Fruit fly (Drosophila melanogaster) whole organism, embryonic: ENCODE data around the gene Ctr9.

ENCODE experiments used
- Abd-B ChIP-seq: fragments of 200-800 bp; sonication (Bioruptor generic); optimal IDR thresholded peaks from 2 replicates; lab custom pipeline; 2018; ENCODE audit warnings: missing biosample characterization, mild to moderate bottlenecking, missing genetic modification characterization, moderate library complexity
- CG10209 ChIP-seq: fragments of 200-800 bp; sonication (Bioruptor generic); optimal IDR thresholded peaks from 3 replicates; lab custom pipeline; 2017; ENCODE audit warnings: missing biosample characterization, mild to moderate bottlenecking, missing genetic modification characterization, missing genetic modification reagents
- CG1024 ChIP-seq: fragments of 200-800 bp; sonication (Bioruptor generic); IDR thresholded peaks from 2 replicates; pipeline ENCODE4 v1.3.6; 2022; ENCODE audit warnings: missing biosample characterization, missing genetic modification characterization
- CG11696 ChIP-seq: fragments of 200-800 bp; sonication (Bioruptor generic); IDR thresholded peaks from 2 replicates; pipeline ENCODE4 v1.3.6; 2022; ENCODE audit warnings: missing biosample characterization, missing genetic modification characterization
- CG13123 ChIP-seq: fragments of 200-800 bp; sonication (Bioruptor generic); optimal IDR thresholded peaks from 2 replicates; lab custom pipeline; 2016; ENCODE audit warnings: missing biosample characterization, missing genetic modification characterization
- CG14050 ChIP-seq: fragments of 200-800 bp; sonication (Bioruptor generic); IDR thresholded peaks from 3 replicates; pipeline ENCODE4 v1.3.6; 2022; ENCODE audit warnings: missing biosample characterization, missing genetic modification characterization
- CG14710 ChIP-seq: fragments of 200-800 bp; sonication (Bioruptor generic); optimal IDR thresholded peaks from 3 replicates; lab custom pipeline; 2019; ENCODE audit warnings: missing biosample characterization, mild to moderate bottlenecking, missing genetic modification characterization, moderate library complexity
- CG15269 ChIP-seq: fragments of 200-800 bp; sonication (Bioruptor generic); optimal IDR thresholded peaks from 2 replicates; lab custom pipeline; 2018; ENCODE audit warnings: missing biosample characterization, mild to moderate bottlenecking, missing genetic modification characterization, moderate library complexity
- CG15601 ChIP-seq: fragments of 200-800 bp; sonication (Bioruptor generic); optimal IDR thresholded peaks from 3 replicates; lab custom pipeline; 2019; ENCODE audit warnings: missing biosample characterization, mild to moderate bottlenecking, missing genetic modification characterization, moderate library complexity
- CG16779 ChIP-seq: fragments of 200-800 bp; sonication (Bioruptor generic); IDR thresholded peaks from 2 replicates; pipeline ENCODE4 v1.3.6; 2022; ENCODE audit warnings: missing biosample characterization, missing genetic modification characterization
- CG17359 ChIP-seq: fragments of 200-800 bp; sonication (Bioruptor generic); optimal IDR thresholded peaks from 3 replicates; lab custom pipeline; 2018; ENCODE audit warnings: missing biosample characterization, mild to moderate bottlenecking, missing genetic modification characterization, moderate library complexity
- CG2116 ChIP-seq: fragments of 200-800 bp; sonication (Bioruptor generic); optimal IDR thresholded peaks from 3 replicates; lab custom pipeline; 2018; ENCODE audit warnings: missing biosample characterization, mild to moderate bottlenecking, missing genetic modification characterization
- CG2678 ChIP-seq: fragments of 200-800 bp; sonication (Bioruptor generic); optimal IDR thresholded peaks from 3 replicates; lab custom pipeline; 2019; ENCODE audit warnings: missing biosample characterization, mild to moderate bottlenecking, missing genetic modification characterization, moderate library complexity
- CG2712 ChIP-seq: fragments of 200-800 bp; optimal IDR thresholded peaks from 3 replicates; lab custom pipeline; 2019; ENCODE audit warnings: missing biosample characterization, mild to moderate bottlenecking, missing genetic modification characterization, moderate library complexity
- CG2889 ChIP-seq: fragments of 200-800 bp; sonication (Bioruptor generic); IDR thresholded peaks from 3 replicates; pipeline ENCODE4 v1.3.6; 2022; ENCODE audit warnings: missing biosample characterization, missing genetic modification characterization
- CG32767 ChIP-seq: fragments of 200-800 bp; sonication (Bioruptor generic); IDR thresholded peaks from 2 replicates; pipeline ENCODE4 v1.3.6; 2022; ENCODE audit warnings: missing biosample characterization, missing genetic modification characterization
- CG4282 ChIP-seq: fragments of 200-800 bp; sonication (Bioruptor generic); optimal IDR thresholded peaks from 2 replicates; lab custom pipeline; 2016; ENCODE audit warnings: missing biosample characterization, missing genetic modification characterization
- CG4854 ChIP-seq: fragments of 200-800 bp; sonication (Bioruptor generic); optimal IDR thresholded peaks from 2 replicates; lab custom pipeline; 2016; ENCODE audit warnings: missing biosample characterization, missing genetic modification characterization, inconsistent platforms
- CG5953 ChIP-seq: fragments of 200-800 bp; sonication (Bioruptor generic); IDR thresholded peaks from 2 replicates; pipeline ENCODE4 v1.3.6; 2022; ENCODE audit warnings: missing biosample characterization, missing genetic modification characterization
- CG6683 ChIP-seq: fragments of 200-800 bp; sonication (Bioruptor generic); optimal IDR thresholded peaks from 2 replicates; lab custom pipeline; 2017; ENCODE audit warnings: missing biosample characterization, mild to moderate bottlenecking, missing genetic modification characterization, missing genetic modification reagents
- CG6791 ChIP-seq: fragments of 200-800 bp; sonication (Bioruptor generic); IDR thresholded peaks from 3 replicates; pipeline ENCODE4 v1.3.6; 2022; ENCODE audit warnings: missing biosample characterization, missing genetic modification characterization; ENCODE audit not compliant: partially characterized antibody
- CG7839 ChIP-seq: fragments of 200-800 bp; sonication (Bioruptor generic); optimal IDR thresholded peaks from 3 replicates; lab custom pipeline; 2018; ENCODE audit warnings: missing biosample characterization, mild to moderate bottlenecking, missing genetic modification characterization, moderate library complexity
- CG7928 ChIP-seq: fragments of 200-800 bp; sonication (Bioruptor generic); optimal IDR thresholded peaks from 2 replicates; lab custom pipeline; 2017; ENCODE audit warnings: missing biosample characterization, mild to moderate bottlenecking, missing genetic modification characterization
- CG8765 ChIP-seq: fragments of 200-800 bp; sonication (Bioruptor generic); IDR thresholded peaks from 2 replicates; pipeline ENCODE4 v1.3.6; 2022; ENCODE audit warnings: missing biosample characterization, missing genetic modification characterization
- D19B ChIP-seq: fragments of 200-800 bp; sonication (Bioruptor generic); optimal IDR thresholded peaks from 2 replicates; lab custom pipeline; 2017; ENCODE audit warnings: missing biosample characterization, mild to moderate bottlenecking, missing genetic modification characterization
- Ets65A ChIP-seq: fragments of 200-800 bp; sonication (Bioruptor generic); peaks from one replicate; lab custom pipeline; 2016; ENCODE audit warnings: missing biosample characterization, missing genetic modification characterization
- HHEX ChIP-seq: fragments of 200-800 bp; sonication (Bioruptor generic); optimal IDR thresholded peaks from 3 replicates; lab custom pipeline; 2017; ENCODE audit warnings: missing biosample characterization, mild to moderate bottlenecking, missing genetic modification characterization, missing genetic modification reagents
- Hr39 ChIP-seq: fragments of >200 bp; optimal IDR thresholded peaks from 2 replicates; lab custom pipeline; 2017
- Lhr ChIP-seq: fragments of 200-800 bp; sonication (Bioruptor generic); optimal IDR thresholded peaks from 3 replicates; lab custom pipeline; 2017; ENCODE audit warnings: mild to moderate bottlenecking, missing biosample characterization, missing genetic modification reagents, missing genetic modification characterization
- Nf-YB ChIP-seq: fragments of 200-800 bp; sonication (Bioruptor generic); optimal IDR thresholded peaks from 3 replicates; lab custom pipeline; 2019; ENCODE audit warnings: missing biosample characterization, mild to moderate bottlenecking, missing genetic modification characterization, moderate library complexity
- Scr ChIP-seq: fragments of 200-800 bp; sonication (Bioruptor generic); IDR thresholded peaks from 2 replicates; pipeline ENCODE4 v1.3.6; 2022; ENCODE audit warnings: missing biosample characterization, missing genetic modification characterization; ENCODE audit not compliant: partially characterized antibody
- Sox102F ChIP-seq: fragments of 200-800 bp; sonication (Bioruptor generic); optimal IDR thresholded peaks from 2 replicates; lab custom pipeline; 2018; ENCODE audit warnings: missing biosample characterization, mild to moderate bottlenecking, missing genetic modification characterization, moderate library complexity
- Spps ChIP-seq: fragments of 200-800 bp; sonication (Bioruptor generic); optimal IDR thresholded peaks from 2 replicates; lab custom pipeline; 2018; ENCODE audit warnings: missing biosample characterization, mild to moderate bottlenecking, missing genetic modification characterization
- al ChIP-seq: fragments of 200-800 bp; sonication (Bioruptor generic); IDR thresholded peaks from 2 replicates; pipeline ENCODE4 v1.3.6; 2022; ENCODE audit warnings: missing biosample characterization, missing genetic modification characterization
- bcd ChIP-seq: fragments of 200-800 bp; sonication (Bioruptor generic); optimal IDR thresholded peaks from 2 replicates; lab custom pipeline; 2017; ENCODE audit warnings: missing biosample characterization, mild to moderate bottlenecking, missing genetic modification characterization
- disco-r ChIP-seq: fragments of 200-800 bp; sonication (Bioruptor generic); optimal IDR thresholded peaks from 2 replicates; lab custom pipeline; 2016; ENCODE audit warnings: missing biosample characterization, missing genetic modification characterization
- dysf ChIP-seq: fragments of 200-800 bp; sonication (Bioruptor generic); IDR thresholded peaks from 3 replicates; pipeline ENCODE4 v1.3.6; 2022; ENCODE audit warnings: missing biosample characterization, missing genetic modification characterization
- ems ChIP-seq: fragments of 200-800 bp; sonication (Bioruptor generic); optimal IDR thresholded peaks from 3 replicates; lab custom pipeline; 2016; ENCODE audit warnings: missing biosample characterization, missing genetic modification characterization
- gcm2 ChIP-seq: fragments of 200-800 bp; sonication (Bioruptor generic); optimal IDR thresholded peaks from 2 replicates; lab custom pipeline; 2016; ENCODE audit warnings: missing biosample characterization, missing genetic modification characterization
- grau ChIP-seq: fragments of 200-800 bp; optimal IDR thresholded peaks from 3 replicates; lab custom pipeline; 2019; ENCODE audit warnings: missing biosample characterization, mild to moderate bottlenecking, missing genetic modification characterization, moderate library complexity
- ham ChIP-seq: fragments of 200-800 bp; sonication (Bioruptor generic); IDR thresholded peaks from 2 replicates; pipeline ENCODE4 v1.3.6; 2022; ENCODE audit warnings: missing biosample characterization, missing genetic modification characterization
- lov ChIP-seq, 2 experiments: fragments of 200-800 bp in 1 of 2; fragments of >200 bp in 1 of 2; sonication (Bioruptor generic) in 1 of 2; IDR thresholded peaks in 1 of 2; optimal IDR thresholded peaks in 1 of 2; 2 replicates in 1 of 2; 3 replicates in 1 of 2; pipeline versions ENCODE4 v1.3.6 to Lab custom; 2017 to 2022; ENCODE audit warnings: missing biosample characterization in 1 of 2, missing genetic modification characterization in 1 of 2
- maf-S ChIP-seq: fragments of 200-800 bp; sonication (Bioruptor generic); optimal IDR thresholded peaks from 2 replicates; lab custom pipeline; 2016; ENCODE audit warnings: missing biosample characterization, missing genetic modification characterization
- p53 ChIP-seq: fragments of 200-800 bp; sonication (Bioruptor generic); optimal IDR thresholded peaks from 2 replicates; lab custom pipeline; 2016; ENCODE audit warnings: missing biosample characterization, missing genetic modification characterization
- pros ChIP-seq: fragments of 200-800 bp; sonication (Bioruptor generic); optimal IDR thresholded peaks from 3 replicates; lab custom pipeline; 2019; ENCODE audit warnings: missing biosample characterization, mild to moderate bottlenecking, missing genetic modification characterization, moderate library complexity
- schlank ChIP-seq: fragments of 200-800 bp; sonication (Bioruptor generic); optimal IDR thresholded peaks from 2 replicates; lab custom pipeline; 2018; ENCODE audit warnings: missing biosample characterization, mild to moderate bottlenecking, missing genetic modification characterization
- scrt ChIP-seq: fragments of 200-800 bp; sonication (Bioruptor generic); optimal IDR thresholded peaks from 2 replicates; lab custom pipeline; 2018; ENCODE audit warnings: missing biosample characterization, mild to moderate bottlenecking, missing genetic modification characterization, moderate library complexity
- slbo ChIP-seq: fragments of 200-800 bp; sonication (Bioruptor generic); IDR thresholded peaks from 2 replicates; pipeline ENCODE4 v1.3.6; 2022; ENCODE audit warnings: missing biosample characterization, missing genetic modification characterization
- unpg ChIP-seq: fragments of 200-800 bp; sonication (Bioruptor generic); optimal IDR thresholded peaks from 3 replicates; lab custom pipeline; 2018; ENCODE audit warnings: missing biosample characterization, mild to moderate bottlenecking, missing genetic modification characterization, moderate library complexity
- zen ChIP-seq: fragments of 200-800 bp; sonication (Bioruptor generic); optimal IDR thresholded peaks from 3 replicates; lab custom pipeline; 2018; ENCODE audit warnings: missing biosample characterization, mild to moderate bottlenecking, missing genetic modification characterization, moderate library complexity

Ctr9 gene

DNA sequence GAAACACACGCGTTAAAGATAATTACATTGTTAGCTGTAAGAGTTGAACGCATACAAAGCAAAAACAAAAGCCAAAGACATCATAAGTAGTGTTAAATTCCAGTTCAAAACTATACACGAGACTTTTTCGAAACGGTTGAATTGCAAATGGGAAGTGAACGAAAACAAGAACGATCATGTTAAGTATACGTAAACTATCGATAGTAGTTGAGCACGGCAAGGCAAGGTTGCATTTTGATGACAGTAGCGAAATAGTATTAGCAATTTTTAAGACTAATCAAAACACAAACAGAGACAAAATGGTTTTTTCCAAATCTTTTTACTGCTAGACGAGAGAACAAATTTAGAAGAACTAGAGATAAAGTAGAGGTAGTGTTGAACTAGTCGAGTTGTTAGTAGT is 12.2 kb upstream of the Ctr9 start:
- TF ChIP-seq Hr39 (lab: Kevin White, UChicago) (no peak), dysf (GFP tag; lab: Robert Waterston, UW) (no peak), CG2116 (GFP tag; lab: Kevin White, UChicago) (peak; percentile 66), disco-r (GFP tag; lab: Kevin White, UChicago) (no peak), D19B (GFP tag; lab: Kevin White, UChicago) (no peak), CG7839 (tag; lab: Kevin White, UChicago) (no peak), Lhr (GFP tag; lab: Kevin White, UChicago) (no peak), p53 (peak; percentile 80)

- TF ChIP-seq lov (optimal IDR thresholded peaks at IDR 0.05; lab: Kevin White, UChicago) (no peak), lov (GFP tag; IDR thresholded peaks at IDR 0.05; lab: Robert Waterston, UW) (no peak), CG17359 (tag; lab: Kevin White, UChicago) (no peak), CG14050 (no peak), CG13123 (no peak), CG2712 (tag; lab: Kevin White, UChicago) (peak; percentile 39), slbo (GFP tag; lab: Robert Waterston, UW) (peak; percentile 71; the same call in 1 of the 2 replicates), CG6791 (GFP tag; lab: Robert Waterston, UW) (peak; percentile 90), CG4854 (no peak), gcm2 (GFP tag; lab: Kevin White, UChicago) (no peak), al (0 out of 2 replicates have a peak, but pooled peaks have one; percentile 14), CG6683 (no peak), CG4282 (GFP tag; lab: Kevin White, UChicago) (peak; percentile 20), unpg (GFP tag; lab: Kevin White, UChicago) (peak; percentile 6), Spps (tag; lab: Kevin White, UChicago) (no peak), Sox102F (GFP tag; lab: Kevin White, UChicago) (no peak), CG11696 (GFP tag; lab: Robert Waterston, UW) (no peak), CG14710 (tag; lab: Kevin White, UChicago) (peak; percentile 49), maf-S (GFP tag; lab: Kevin White, UChicago) (no peak), zen (no peak), CG10209 (peak; percentile 2), CG16779 (GFP tag; lab: Robert Waterston, UW) (no peak), CG2889 (GFP tag; lab: Robert Waterston, UW) (no peak), scrt (GFP tag; lab: Kevin White, UChicago) (no peak), Ets65A (GFP tag; lab: Kevin White, UChicago) (no peak), CG32767 (GFP tag; lab: Robert Waterston, UW) (no peak), Nf-YB (GFP tag; lab: Kevin White, UChicago) (no peak), CG8765 (GFP tag; lab: Robert Waterston, UW) (no peak), bcd (GFP tag; lab: Kevin White, UChicago) (peak; percentile 1), ems (GFP tag; lab: Kevin White, UChicago) (peak; percentile 14), grau (peak; percentile 36), pros (GFP tag; lab: Kevin White, UChicago) (no peak), schlank (no peak), Abd-B (peak; percentile 2), ham (GFP tag; lab: Robert Waterston, UW) (no peak), CG2678 (tag; lab: Kevin White, UChicago) (no peak), CG15269 (tag; lab: Kevin White, UChicago) (no peak), CG5953 (GFP tag; lab: Robert Waterston, UW) (no peak), CG1024 (GFP tag; lab: Robert Waterston, UW) (no peak), CG15601 (tag; lab: Kevin White, UChicago) (no peak), Scr (GFP tag; lab: Robert Waterston, UW) (peak; percentile 86), CG7928 (GFP tag; lab: Kevin White, UChicago) (no peak), HHEX (GFP tag; lab: Kevin White, UChicago) (peak; percentile 27)
These were observed 11.3 kb upstream of the Ctr9 start, which contains the start of gene Rabex-5 for dm6 chr3L:1295693-1296092. TSS of gene Rabex-5 (plus strand) at chr3L:1295913.
